Fruit fly (Drosophila melanogaster) whole organism, adult: ENCODE data around the gene Nplp2.

ENCODE experiments used
- CG11617 ChIP-seq: fragments of 200-800 bp; sonication (Bioruptor generic); optimal IDR thresholded peaks from 2 replicates; lab custom pipeline; 2017; ENCODE audit warnings: mild to moderate bottlenecking, missing biosample characterization, missing genetic modification reagents, missing genetic modification characterization
- CG7045 ChIP-seq: fragments of 200-800 bp; sonication (Bioruptor generic); optimal IDR thresholded peaks from 2 replicates; lab custom pipeline; 2017; ENCODE audit warnings: missing biosample characterization, mild to moderate bottlenecking, missing genetic modification characterization
- CG7101 ChIP-seq: fragments of 200-800 bp; sonication (Bioruptor generic); optimal IDR thresholded peaks from 2 replicates; lab custom pipeline; 2018; ENCODE audit warnings: missing biosample characterization, mild to moderate bottlenecking, missing genetic modification characterization, moderate library complexity
- Clk ChIP-seq: fragments of 200-800 bp; sonication (Bioruptor generic); optimal IDR thresholded peaks from 2 replicates; lab custom pipeline; 2017; ENCODE audit warnings: missing biosample characterization, missing genetic modification characterization
- bab1 ChIP-seq: fragments of 200-800 bp; sonication (Bioruptor generic); optimal IDR thresholded peaks from 3 replicates; lab custom pipeline; 2019; ENCODE audit warnings: missing biosample characterization, mild to moderate bottlenecking, missing genetic modification characterization, moderate library complexity
- cic ChIP-seq: fragments of 200-800 bp; sonication (Bioruptor generic); optimal IDR thresholded peaks from 2 replicates; lab custom pipeline; 2017; ENCODE audit warnings: missing biosample characterization, mild to moderate bottlenecking, missing genetic modification characterization, moderate library complexity
- kay ChIP-seq: fragments of 200-800 bp; sonication (Bioruptor generic); peaks from one replicate; lab custom pipeline; 2016; ENCODE audit warnings: missing biosample characterization, missing genetic modification characterization, borderline replicate concordance
- pad ChIP-seq: fragments of 200-800 bp; sonication (Bioruptor generic); optimal IDR thresholded peaks from 3 replicates; lab custom pipeline; 2017; ENCODE audit warnings: missing biosample characterization, missing genetic modification characterization, mild to moderate bottlenecking, moderate library complexity, missing genetic modification reagents
- toe ChIP-seq: fragments of 200-800 bp; sonication (Bioruptor generic); optimal IDR thresholded peaks from 2 replicates; lab custom pipeline; 2016; ENCODE audit warnings: missing biosample characterization, missing genetic modification characterization

DNA sequence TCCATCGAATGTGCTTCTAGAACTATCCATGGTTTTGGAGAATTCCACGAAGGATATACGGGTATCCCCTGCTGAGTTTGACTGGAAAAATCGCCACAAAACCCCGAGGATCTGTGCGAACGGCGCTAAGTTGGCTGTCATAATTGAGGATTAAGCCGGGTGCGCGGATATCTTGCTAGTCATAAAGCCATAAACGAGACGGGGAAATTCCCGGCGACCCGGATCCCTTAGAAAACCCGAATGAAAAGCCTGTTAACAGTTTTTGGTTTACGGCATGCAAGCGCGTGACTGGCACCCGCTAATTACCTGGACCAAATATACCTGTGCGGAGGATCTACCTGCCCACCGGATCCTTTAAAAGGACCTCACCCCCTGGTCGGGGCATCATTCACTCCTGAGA is 22.0 kb downstream of the Nplp2 start, which contains the start of gene SNCF:
- TF ChIP-seq bab1 (GFP tag; lab: Kevin White, UChicago) = no peak
- no peak for TF ChIP-seq cic (GFP tag; lab: Kevin White, UChicago)
- TF ChIP-seq CG11617 (GFP tag; lab: Kevin White, UChicago) = no peak
- no peak for TF ChIP-seq toe (GFP tag; lab: Kevin White, UChicago)
- no peak for TF ChIP-seq CG7045 (GFP tag; lab: Kevin White, UChicago)
- no peak for TF ChIP-seq CG7101 (tag; lab: Kevin White, UChicago)
- TF ChIP-seq Clk (GFP tag; lab: Kevin White, UChicago) = no peak
- no peak for TF ChIP-seq kay
- no peak for TF ChIP-seq pad (GFP tag; lab: Kevin White, UChicago)
